Fruit fly (Drosophila melanogaster): ENCODE measurements around the gene CG17359.

CG17359 gene

DNA sequence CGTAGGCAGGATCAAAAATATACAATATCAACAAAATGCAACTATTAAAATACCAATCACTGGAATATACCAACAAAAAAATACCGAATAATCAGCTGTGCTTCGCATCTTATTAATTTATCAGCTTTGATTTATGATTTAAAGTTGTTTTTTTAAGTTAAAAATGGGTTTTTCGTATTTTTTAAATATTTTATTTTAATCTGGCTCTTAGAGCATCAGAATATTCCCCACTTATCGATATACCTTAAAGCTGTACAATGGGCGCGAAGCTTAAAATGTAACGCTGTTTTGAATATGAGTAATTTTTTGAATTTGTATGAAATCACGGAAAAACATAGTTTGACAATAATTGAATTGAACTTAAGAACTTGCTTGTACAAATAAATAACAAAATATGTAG is at the start of gene CG17359:
Gene CG17359 (minus strand): TSS at position 48 of the 400 bp plus-strand sequence.
- TF ChIP-seq pan (optimal IDR thresholded peaks at IDR 0.05) (no peak), CG32264 (GFP tag; optimal IDR thresholded peaks at IDR 0.05) (no peak), lola (GFP tag; optimal IDR thresholded peaks at IDR 0.05) (no peak), jim (GFP tag; optimal IDR thresholded peaks at IDR 0.05) (no peak), Myc (optimal IDR thresholded peaks at IDR 0.05) (no peak), Rel (GFP tag; optimal IDR thresholded peaks at IDR 0.05) (no peak), Rel (tag; optimal IDR thresholded peaks at IDR 0.05) (no peak), dsf (GFP tag; optimal IDR thresholded peaks at IDR 0.05; ENCODE audit: borderline replicate concordance) (no peak), Vsx2 (GFP tag; optimal IDR thresholded peaks at IDR 0.05; ENCODE audit: partially characterized antibody) (no peak)

DNA sequence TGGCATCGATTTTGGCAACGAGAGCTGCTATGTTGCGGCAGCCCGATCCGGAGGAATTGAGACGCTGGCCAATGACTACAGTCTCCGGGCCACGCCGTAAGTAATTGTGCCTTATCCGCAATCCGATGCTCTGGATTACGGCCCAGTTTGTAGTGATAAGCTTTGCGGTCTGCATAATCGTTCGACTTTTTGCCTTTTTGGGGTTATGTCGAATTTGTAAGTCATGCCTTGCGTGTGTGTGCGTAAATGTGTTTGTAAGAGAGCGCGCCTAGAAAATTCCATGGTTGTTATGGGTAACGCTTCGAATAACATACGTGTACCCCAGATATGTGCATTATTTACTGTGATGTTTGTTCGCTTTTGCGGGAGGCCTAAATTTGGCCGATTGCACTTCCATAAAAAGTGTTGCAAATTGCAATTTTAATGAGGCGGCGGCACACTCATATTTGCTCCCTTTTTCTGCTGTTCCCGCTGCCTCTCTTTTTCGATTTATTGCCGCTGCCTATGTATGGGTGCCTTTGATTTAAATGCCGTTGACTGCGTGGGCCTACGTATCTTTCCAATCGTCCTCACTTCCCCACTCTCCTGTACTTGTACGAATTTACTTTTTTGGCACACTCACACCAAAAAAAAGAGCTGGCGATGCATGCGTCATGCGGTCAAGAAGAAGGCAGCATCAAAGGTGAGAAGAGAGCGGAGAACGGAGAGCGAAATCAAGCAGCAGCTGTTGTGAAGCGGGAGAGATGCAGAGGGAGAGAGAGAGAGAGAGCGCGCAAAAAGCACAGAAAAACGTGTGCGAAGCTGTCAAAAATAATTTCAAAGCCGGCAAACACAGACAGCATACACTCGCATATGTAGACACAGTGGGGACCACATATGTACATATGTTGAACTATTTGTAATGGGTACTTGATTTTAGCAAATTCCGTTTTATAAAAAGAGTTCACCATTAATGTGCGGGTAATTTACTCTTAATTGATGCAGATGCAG is 38.9 kb upstream of the CG17359 start:
- no peak for TF ChIP-seq br (GFP tag; optimal IDR thresholded peaks at IDR 0.05)
- TF ChIP-seq foxo (GFP tag; optimal IDR thresholded peaks at IDR 0.05), result peak in 1 of 2 experiments; percentile 18
- TF ChIP-seq lola (GFP tag; optimal IDR thresholded peaks at IDR 0.05), result no peak
- peak; percentile 56 for TF ChIP-seq Vsx2 (GFP tag; optimal IDR thresholded peaks at IDR 0.05; ENCODE audit: partially characterized antibody)
- TF ChIP-seq dsf (GFP tag; optimal IDR thresholded peaks at IDR 0.05; ENCODE audit: borderline replicate concordance), result no peak
- TF ChIP-seq jim (GFP tag; optimal IDR thresholded peaks at IDR 0.05), result no peak
- peak; percentile 21 for TF ChIP-seq h (GFP tag; optimal IDR thresholded peaks at IDR 0.05)
- peak; percentile 1 for TF ChIP-seq OdsH (GFP tag; optimal IDR thresholded peaks at IDR 0.05)
- peak; percentile 39 for TF ChIP-seq psq (GFP tag; optimal IDR thresholded peaks at IDR 0.05)
- TF ChIP-seq Dif (GFP tag; optimal IDR thresholded peaks at IDR 0.05; ENCODE audit: partially characterized antibody), result peak; percentile 75
- no peak for TF ChIP-seq Sp1 (GFP tag; optimal IDR thresholded peaks at IDR 0.05)
- TF ChIP-seq CG32264 (GFP tag; optimal IDR thresholded peaks at IDR 0.05), result peak; percentile 29
- peak in 1 of 2 experiments; percentile 68 for TF ChIP-seq dl (GFP tag; optimal IDR thresholded peaks at IDR 0.05; ENCODE audit: insufficient read depth in 1 of 2, partially characterized antibody in 2 of 2)
- TF ChIP-seq sv (GFP tag; optimal IDR thresholded peaks at IDR 0.05), result no peak
- TF ChIP-seq Rel (GFP tag; optimal IDR thresholded peaks at IDR 0.05), result no peak
- peak; percentile 78 for TF ChIP-seq Rel (tag; optimal IDR thresholded peaks at IDR 0.05)
- peak; percentile 62 for TF ChIP-seq sage (GFP tag; optimal IDR thresholded peaks at IDR 0.05)

DNA sequence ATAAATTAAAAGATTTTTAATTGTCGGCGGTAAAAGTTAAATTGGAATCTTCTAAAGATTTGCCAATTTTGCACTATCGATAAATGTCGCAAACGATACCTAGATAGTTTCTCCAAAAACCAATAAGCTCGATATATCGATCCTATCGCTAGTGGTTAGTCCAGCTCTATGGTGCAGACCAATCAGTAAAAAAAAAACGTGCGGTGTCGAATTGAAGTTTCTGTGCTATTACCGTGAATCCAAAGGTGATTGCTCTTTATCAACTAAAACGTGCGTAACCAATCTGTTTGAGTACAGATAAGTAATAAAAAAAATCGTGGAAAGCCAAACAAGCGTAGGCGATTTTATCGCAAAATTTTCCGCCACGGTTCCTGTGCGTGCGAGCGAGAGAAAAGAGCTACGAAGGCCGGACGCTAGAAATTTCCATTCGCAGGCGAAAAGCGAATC is 37.8 kb upstream of the CG17359 start, which contains the start of gene Hsp110:
Gene Hsp110 (plus strand): TSS at position 153 of the 447 bp plus-strand sequence.
- peak; percentile 7 for TF ChIP-seq CG32264 (GFP tag; optimal IDR thresholded peaks at IDR 0.05)
- no peak for TF ChIP-seq CrebA (GFP tag; optimal IDR thresholded peaks at IDR 0.05; ENCODE audit: borderline replicate concordance)
- no peak for TF ChIP-seq brk (GFP tag; optimal IDR thresholded peaks at IDR 0.05)
- peak; percentile 39 for TF ChIP-seq Sp1 (GFP tag; optimal IDR thresholded peaks at IDR 0.05)
- TF ChIP-seq Vsx2 (GFP tag; optimal IDR thresholded peaks at IDR 0.05; ENCODE audit: partially characterized antibody), result no peak
- no peak for TF ChIP-seq N (GFP tag; optimal IDR thresholded peaks at IDR 0.05)
- no peak for TF ChIP-seq Hr78 (GFP tag; optimal IDR thresholded peaks at IDR 0.05)
- TF ChIP-seq ey (GFP tag; optimal IDR thresholded peaks at IDR 0.05), result no peak
- TF ChIP-seq Rel (GFP tag; optimal IDR thresholded peaks at IDR 0.05), result no peak
- TF ChIP-seq Rel (tag; optimal IDR thresholded peaks at IDR 0.05), result peak; percentile 30
- peak; percentile 67 for TF ChIP-seq Hr83 (GFP tag; optimal IDR thresholded peaks at IDR 0.05; ENCODE audit: poor library complexity, severe bottlenecking)
- TF ChIP-seq Hnf4 (GFP tag; optimal IDR thresholded peaks at IDR 0.05), result peak; percentile 83
- TF ChIP-seq h (GFP tag; optimal IDR thresholded peaks at IDR 0.05), result peak; percentile 28
- peak in 1 of 2 experiments; percentile 6 for TF ChIP-seq foxo (GFP tag; optimal IDR thresholded peaks at IDR 0.05)
- no peak for TF ChIP-seq sv (GFP tag; optimal IDR thresholded peaks at IDR 0.05)
- peak; percentile 66 for TF ChIP-seq Jra (GFP tag; optimal IDR thresholded peaks at IDR 0.05)
- no peak for TF ChIP-seq CG9705 (GFP tag; optimal IDR thresholded peaks at IDR 0.05)
- no peak for TF ChIP-seq pan (optimal IDR thresholded peaks at IDR 0.05)
- peak; percentile 31 for TF ChIP-seq br (GFP tag; optimal IDR thresholded peaks at IDR 0.05)
- no peak for TF ChIP-seq Mio (GFP tag; optimal IDR thresholded peaks at IDR 0.05)
- TF ChIP-seq dmrt93B (GFP tag; optimal IDR thresholded peaks at IDR 0.05), result no peak
- TF ChIP-seq Dif (GFP tag; optimal IDR thresholded peaks at IDR 0.05; ENCODE audit: partially characterized antibody), result no peak
- TF ChIP-seq usp (GFP tag; optimal IDR thresholded peaks at IDR 0.05), result no peak
- TF ChIP-seq tai (GFP tag; optimal IDR thresholded peaks at IDR 0.05), result no peak
- TF ChIP-seq sage (GFP tag; optimal IDR thresholded peaks at IDR 0.05), result peak; percentile 72
- TF ChIP-seq HLH106 (tag; optimal IDR thresholded peaks at IDR 0.05), result no peak
- peak; percentile 18 for TF ChIP-seq GATAd (GFP tag; optimal IDR thresholded peaks at IDR 0.05)
- TF ChIP-seq rgr (GFP tag; optimal IDR thresholded peaks at IDR 0.05), result peak; percentile 62
- TF ChIP-seq dl (GFP tag; optimal IDR thresholded peaks at IDR 0.05; ENCODE audit: insufficient read depth in 1 of 2, partially characterized antibody in 2 of 2), result no peak
- peak; percentile 51 for TF ChIP-seq jim (GFP tag; optimal IDR thresholded peaks at IDR 0.05)
- TF ChIP-seq woc (GFP tag; optimal IDR thresholded peaks at IDR 0.05), result peak; percentile 7
- no peak for TF ChIP-seq psq (GFP tag; optimal IDR thresholded peaks at IDR 0.05)
- TF ChIP-seq fru (GFP tag; optimal IDR thresholded peaks at IDR 0.05), result no peak
- peak; percentile 33 for TF ChIP-seq dsf (GFP tag; optimal IDR thresholded peaks at IDR 0.05; ENCODE audit: borderline replicate concordance)
- TF ChIP-seq OdsH (GFP tag; optimal IDR thresholded peaks at IDR 0.05), result peak; percentile 21
- TF ChIP-seq Dfd (GFP tag; optimal IDR thresholded peaks at IDR 0.05), result no peak
- no peak for TF ChIP-seq Abd-B (GFP tag; optimal IDR thresholded peaks at IDR 0.05)
- TF ChIP-seq lola (GFP tag; optimal IDR thresholded peaks at IDR 0.05), result no peak
- TF ChIP-seq Myc (optimal IDR thresholded peaks at IDR 0.05), result no peak
